Worm (Caenorhabditis elegans) whole organism, L4/young adult: ENCODE data around the gene paa-1.

Experiments used
- W03F9.2 ChIP-seq: fragments of 150-350 bp; optimal IDR thresholded peaks from 2 replicates; lab custom pipeline; 2014; ENCODE audit warnings: missing biosample characterization, missing genetic modification characterization
- dao-5 ChIP-seq: sonication (generic microtip); optimal IDR thresholded peaks from 2 replicates; lab custom pipeline; 2016; ENCODE audit warnings: missing genotype, missing genetic modification characterization, moderate library complexity, missing compliant biosample characterization
- him-1 ChIP-seq: sonication (generic microtip); optimal IDR thresholded peaks from 2 replicates; lab custom pipeline; 2016; ENCODE audit warnings: missing genotype, missing genetic modification reagents, missing genetic modification characterization, missing compliant biosample characterization

The paa-1 gene

DNA sequence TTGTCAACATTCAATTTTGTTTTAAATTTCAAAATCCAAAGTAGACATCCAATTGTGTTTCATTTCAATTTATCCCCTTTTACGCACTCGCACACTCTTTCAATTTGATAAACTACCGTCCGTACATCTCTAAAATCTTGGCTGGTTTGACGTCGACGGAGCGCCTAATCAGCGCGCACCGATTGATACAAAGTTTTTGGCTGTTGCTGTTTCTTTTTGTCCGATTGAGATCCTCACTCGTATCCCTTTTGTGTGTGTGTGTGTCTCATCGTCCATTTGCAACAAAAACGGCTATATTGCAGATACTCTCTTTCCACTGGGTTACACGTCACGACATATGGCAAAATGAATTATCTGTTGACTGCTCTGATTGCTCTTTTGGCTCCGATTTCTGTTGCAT is 23.6 kb downstream of the paa-1 start, which contains the start of gene lon-1:
lon-1 (plus strand) TSS at position 301 of the 400 bp plus-strand sequence.
- TF ChIP-seq dao-5 (tag; lab: Kevin White, UChicago): no peak
- TF ChIP-seq W03F9.2 (tag; lab: Kevin White, UChicago): no peak
- no peak for TF ChIP-seq him-1

DNA sequence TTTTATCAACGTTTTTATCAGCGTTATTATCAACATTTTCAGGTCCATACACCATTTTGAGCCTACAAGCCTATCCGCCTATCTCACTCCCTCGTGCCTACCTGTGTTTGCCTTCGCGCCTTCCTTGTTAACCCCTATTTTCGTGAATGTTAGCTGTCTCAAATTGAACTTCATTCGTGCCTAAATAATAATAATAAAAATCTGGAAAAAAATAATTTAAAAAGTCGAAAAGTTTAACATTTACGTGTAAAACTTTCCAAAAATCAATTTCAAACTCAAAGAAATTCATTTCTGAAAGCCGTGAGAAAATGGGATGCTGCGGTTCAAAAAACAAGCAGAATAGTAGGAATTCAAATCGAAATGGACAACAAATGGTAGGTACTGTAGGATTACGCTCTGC is 27.5 kb downstream of the paa-1 start, which contains the start of gene R02F2.10:
R02F2.10 (plus strand) TSS at position 301 of the 400 bp plus-strand sequence.
- TF ChIP-seq dao-5 (tag; lab: Kevin White, UChicago): no peak
- TF ChIP-seq him-1: no peak
- TF ChIP-seq W03F9.2 (tag; lab: Kevin White, UChicago): no peak

DNA sequence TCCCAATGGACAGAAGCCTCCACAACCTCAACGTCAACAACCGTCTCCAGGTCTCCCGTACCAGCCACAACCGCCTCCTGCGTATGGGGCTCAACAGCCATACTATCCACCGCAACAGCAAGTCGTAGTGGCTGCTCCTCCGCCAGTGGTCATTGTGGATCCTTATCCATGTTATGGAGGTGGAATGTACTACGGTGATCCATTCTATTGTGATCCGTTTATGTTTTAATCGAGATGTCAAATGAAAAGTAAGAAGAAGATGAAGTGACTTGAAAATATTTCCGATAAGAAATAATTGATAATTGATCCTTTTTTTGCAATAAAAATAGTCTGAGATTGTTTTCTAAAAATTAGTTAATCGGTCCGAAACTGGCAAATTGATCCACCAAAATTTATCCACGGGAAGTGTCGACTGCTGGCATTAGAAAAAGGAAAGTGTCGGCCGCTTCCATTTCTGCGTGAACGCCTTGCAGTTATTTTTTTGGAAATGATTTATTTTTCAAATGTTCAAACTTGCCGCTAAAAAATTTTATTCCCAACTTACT is 28.4 kb downstream of the paa-1 start, which contains the start of the genes R02F2.6 and R02F2.5:
R02F2.6 (minus strand) TSS at position 101 of the 545 bp plus-strand sequence.
R02F2.5 (plus strand) TSS at position 495 of the 545 bp plus-strand sequence.
- TF ChIP-seq him-1: no peak
- TF ChIP-seq dao-5 (tag; lab: Kevin White, UChicago): no peak
- no peak for TF ChIP-seq W03F9.2 (tag; lab: Kevin White, UChicago)

DNA sequence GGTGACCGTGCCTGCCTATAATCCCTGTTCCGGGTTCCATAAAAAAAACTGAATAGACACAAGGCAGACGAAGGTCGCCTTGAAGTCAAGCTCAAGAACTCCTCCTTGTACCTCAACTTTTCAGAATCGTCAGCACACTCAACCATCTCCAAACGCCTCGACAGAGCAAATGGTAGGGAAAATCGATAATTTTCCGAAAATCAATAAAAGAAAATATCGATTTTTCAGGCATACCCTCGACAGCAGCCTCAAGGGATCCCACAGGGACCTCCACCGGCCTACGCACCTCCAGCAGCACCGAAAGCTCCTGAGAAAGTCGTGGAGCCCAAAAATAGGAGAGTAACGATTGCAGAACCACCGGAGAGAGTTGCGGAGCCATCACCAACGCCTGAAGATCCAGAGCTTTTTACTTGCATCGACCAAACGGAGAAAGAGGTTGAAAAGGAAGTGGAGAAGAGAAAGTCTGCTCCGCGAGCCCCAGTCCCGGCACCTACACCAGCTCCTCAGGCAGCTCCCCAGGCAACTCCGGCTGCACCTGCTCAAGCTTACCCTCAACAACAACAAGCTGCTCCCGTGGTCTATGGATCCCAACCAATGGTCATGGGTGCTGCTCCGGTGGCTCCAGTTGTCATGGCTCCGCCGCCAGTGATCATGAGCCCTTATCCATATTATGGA is 29.1 kb downstream of the paa-1 start:
- no peak for TF ChIP-seq him-1
- no peak for TF ChIP-seq W03F9.2 (tag; lab: Kevin White, UChicago)
- no peak for TF ChIP-seq dao-5 (tag; lab: Kevin White, UChicago)

DNA sequence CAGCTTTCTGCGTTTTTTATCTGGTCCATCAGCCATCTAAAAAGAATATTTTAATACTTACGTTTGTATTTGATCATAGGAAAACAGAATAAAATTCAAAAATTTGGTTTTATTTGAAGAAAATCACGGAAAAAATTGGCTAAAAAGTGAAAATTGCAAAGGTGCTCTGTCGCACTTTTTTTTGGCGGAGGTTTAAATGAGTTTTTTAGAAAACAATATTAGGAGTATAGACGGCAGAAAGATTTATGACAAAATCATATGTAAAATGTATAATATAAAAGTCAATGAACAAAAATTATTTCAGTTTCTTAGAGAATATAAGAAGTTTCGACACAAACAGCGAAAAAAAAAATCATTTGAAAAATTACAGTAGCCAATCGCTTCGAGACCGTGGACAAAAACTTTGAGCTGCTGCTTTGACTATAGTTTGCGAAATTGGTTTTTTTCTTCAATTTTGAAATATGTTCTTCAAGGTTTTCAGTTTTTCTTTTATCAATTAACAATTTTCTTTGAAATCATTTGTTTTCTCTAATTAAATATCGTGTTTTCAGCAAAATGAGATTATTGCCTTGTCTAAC is 33.3 kb downstream of the paa-1 start, which contains the start of the genes R02F2.7 and R02F2.4:
R02F2.7 (minus strand) TSS at position 36 of the 578 bp plus-strand sequence.
R02F2.4 (plus strand) TSS at position 552 of the 578 bp plus-strand sequence.
- TF ChIP-seq dao-5 (tag; lab: Kevin White, UChicago) (no peak), W03F9.2 (tag; lab: Kevin White, UChicago) (no peak), him-1 (no peak)

DNA sequence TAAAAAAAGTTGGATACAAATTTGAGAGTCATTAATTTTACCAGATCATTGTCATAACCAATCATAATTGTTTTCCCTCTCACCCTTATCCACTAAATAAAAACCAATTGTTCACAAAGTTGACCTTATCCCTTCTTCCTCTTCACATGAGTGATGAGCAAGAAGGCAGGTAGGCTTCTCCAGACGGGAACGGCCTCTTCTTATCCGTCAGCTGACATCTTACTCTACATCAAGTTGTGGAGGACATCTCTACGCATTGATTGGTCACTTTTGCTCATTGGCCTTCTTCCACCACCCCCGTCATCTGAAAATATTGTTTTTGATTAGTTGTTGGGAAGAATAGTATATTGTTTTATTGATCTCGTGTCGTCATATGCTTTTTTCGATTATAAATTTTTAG is 35.8 kb downstream of the paa-1 start:
- TF ChIP-seq W03F9.2 (tag; lab: Kevin White, UChicago) (no peak), dao-5 (tag; lab: Kevin White, UChicago) (no peak), him-1 (no peak)

DNA sequence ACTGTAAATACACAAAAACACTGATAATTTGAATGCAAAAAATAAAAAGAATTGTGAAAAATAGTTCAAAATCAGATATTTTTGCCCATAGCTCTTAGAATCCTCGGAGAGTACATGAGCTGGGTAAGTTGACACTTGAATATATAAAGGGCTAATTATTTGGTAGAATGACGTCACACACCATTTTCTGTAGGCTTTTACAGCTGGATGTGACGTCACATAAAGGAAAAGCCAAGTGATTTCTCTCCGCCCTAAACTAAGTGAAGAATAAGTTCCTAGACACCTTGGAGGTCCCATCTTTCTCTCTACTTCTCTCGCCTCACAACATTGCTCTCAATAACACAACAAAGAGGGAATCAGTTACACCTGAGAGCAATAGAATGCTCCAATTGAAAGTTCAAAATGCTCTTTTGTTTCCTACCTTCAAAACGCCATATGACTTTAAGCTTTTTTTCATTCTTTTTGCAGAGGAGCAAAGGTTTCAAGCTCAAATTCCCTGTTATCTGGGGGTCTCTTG is 36.6 kb downstream of the paa-1 start, which contains the start of gene osg-1:
osg-1 (plus strand) TSS at position 467 of the 517 bp plus-strand sequence.
- TF ChIP-seq W03F9.2 (tag; lab: Kevin White, UChicago) (no peak), dao-5 (tag; lab: Kevin White, UChicago) (no peak), him-1 (no peak)

DNA sequence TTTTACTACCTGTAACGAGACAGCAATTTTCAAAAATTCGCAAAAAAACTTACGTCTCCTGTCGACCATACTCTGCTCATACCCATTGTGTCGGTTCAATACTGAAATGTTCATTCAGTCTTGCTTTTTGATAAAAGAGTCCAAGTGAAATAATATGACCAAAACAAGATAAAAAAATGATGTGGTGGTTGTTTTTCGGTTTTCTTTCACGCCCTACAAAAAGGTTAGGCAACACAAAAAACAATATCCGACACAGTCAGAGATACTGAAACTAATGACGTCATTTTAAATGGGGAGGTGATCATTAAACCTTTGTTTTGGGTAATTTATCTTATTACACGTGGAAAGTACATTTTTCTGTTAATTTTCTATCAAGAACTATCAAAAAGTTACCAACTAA is 44.6 kb downstream of the paa-1 start, which contains the start of gene R02F2.8:
R02F2.8 (minus strand) TSS at position 101 of the 400 bp plus-strand sequence.
- TF ChIP-seq W03F9.2 (tag; lab: Kevin White, UChicago): no peak
- no peak for TF ChIP-seq him-1
- no peak for TF ChIP-seq dao-5 (tag; lab: Kevin White, UChicago)

DNA sequence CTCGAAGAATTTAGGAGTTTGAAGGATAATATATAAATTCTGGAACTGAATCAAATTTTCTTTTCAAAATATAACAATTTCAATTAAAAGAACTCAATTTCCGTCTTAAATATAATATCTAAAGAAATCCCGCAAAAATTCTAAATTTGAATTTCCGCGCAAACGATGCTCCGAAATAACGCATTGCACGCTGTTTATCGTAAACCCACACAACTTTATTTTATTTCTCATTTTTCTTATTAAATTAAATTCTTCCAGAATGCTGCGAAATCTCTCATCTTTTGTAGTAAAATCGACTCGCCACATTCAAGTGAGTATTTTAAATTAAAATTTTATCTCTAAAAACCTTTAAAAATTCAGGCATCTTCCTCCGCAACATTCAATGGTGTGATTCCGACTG is 48.4 kb downstream of the paa-1 start, which contains the start of gene R02F2.9:
R02F2.9 (plus strand) TSS at position 218 of the 400 bp plus-strand sequence.
- TF ChIP-seq him-1 (no peak), W03F9.2 (tag; lab: Kevin White, UChicago) (no peak), dao-5 (tag; lab: Kevin White, UChicago) (no peak)

DNA sequence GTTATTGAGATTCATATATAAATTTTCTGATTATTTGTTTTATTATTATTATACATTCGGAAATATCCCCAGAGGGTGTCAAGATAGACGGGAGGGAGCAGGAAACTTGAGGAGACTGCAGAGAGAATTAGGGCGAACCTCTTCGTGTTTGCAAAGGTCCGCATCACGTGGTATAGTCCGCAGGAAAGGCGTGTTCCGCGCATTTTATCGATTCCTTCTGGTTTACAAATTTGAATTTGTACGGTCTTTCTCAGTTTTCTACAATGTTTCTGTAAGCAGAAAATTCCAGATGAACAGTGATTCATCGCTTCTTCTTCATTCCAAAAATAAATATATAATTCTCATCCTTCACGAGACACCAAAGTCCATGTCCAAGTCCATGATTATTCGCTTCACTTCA is 49.4 kb downstream of the paa-1 start:
- TF ChIP-seq W03F9.2 (tag; lab: Kevin White, UChicago) (no peak), dao-5 (tag; lab: Kevin White, UChicago) (no peak), him-1 (no peak)

DNA sequence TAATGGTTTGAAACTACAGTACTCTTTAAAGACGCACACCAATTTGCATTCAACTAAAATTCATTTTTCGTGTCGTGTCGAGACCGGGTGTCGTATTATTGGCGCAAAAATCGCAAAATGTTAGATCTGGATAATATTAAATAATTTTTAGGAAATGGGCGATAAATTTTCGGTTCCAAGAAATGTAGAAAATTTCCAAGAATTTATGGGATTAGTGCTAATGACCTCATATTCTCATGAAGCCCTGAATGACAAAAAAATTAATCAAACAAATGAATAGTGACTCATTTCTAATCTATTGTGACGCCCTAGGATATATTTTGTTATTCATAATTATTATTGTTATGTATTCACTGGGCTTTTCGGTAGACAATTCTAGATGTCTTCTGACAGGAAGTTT is 50.2 kb downstream of the paa-1 start:
- TF ChIP-seq him-1: no peak
- no peak for TF ChIP-seq dao-5 (tag; lab: Kevin White, UChicago)
- no peak for TF ChIP-seq W03F9.2 (tag; lab: Kevin White, UChicago)

DNA sequence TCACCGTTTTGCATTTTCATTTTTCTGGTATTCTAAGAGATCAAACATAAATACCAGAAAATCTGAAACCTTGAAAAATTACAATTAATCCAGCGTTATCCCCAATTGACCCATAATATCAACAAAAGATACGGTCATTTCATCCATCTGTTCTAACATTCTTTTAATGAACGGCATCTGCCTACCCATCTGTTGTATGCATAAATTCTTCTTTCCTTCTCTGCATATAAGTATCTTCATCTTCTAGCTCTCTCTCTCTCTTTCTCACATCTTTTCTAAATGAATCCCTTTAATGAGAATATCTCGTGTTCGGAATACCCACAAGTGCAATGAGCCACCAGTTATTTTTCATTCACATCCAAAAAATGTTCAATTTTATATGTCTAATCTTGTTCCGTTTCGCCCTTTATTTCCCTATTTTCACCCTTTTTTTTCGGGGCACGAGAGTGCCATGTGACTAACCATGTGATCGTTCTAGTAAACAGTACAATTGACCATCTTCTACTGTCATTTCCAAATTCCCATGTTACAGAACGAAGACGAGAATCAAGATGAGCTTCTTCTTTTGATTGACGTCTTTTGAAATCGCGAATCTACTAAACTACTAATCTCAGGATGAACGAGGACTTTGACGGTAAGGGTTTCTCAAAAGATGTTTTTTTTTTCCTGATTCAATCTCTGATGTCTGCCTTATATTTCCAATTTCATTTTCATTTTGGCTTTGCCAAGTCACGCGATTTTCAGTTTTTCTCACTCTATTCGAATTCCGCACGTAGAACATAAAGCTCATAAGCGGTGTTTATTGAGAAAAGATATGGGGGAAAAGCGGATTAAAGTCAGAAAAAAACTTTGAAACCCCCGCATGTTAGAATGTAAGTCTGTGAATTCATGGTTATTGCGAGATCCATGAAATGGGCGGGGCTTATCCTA is 51.1 kb downstream of the paa-1 start, which contains the start of gene R02F2.1:
R02F2.1 (plus strand) TSS at position 528 of the 930 bp plus-strand sequence.
- TF ChIP-seq W03F9.2 (tag; lab: Kevin White, UChicago) (no peak), dao-5 (tag; lab: Kevin White, UChicago) (no peak), him-1 (no peak)
